Worm (Caenorhabditis elegans) whole organism, L2 larva: ENCODE data around the gene acs-12.

Source experiments
- C34F6.9 ChIP-seq: fragments of 150-350 bp; optimal IDR thresholded peaks from 2 replicates; lab custom pipeline; 2014; ENCODE audit warnings: missing biosample characterization, missing genetic modification characterization
- F13H6.1 ChIP-seq: sonication (generic microtip); optimal IDR thresholded peaks from 2 replicates; lab custom pipeline; 2016; ENCODE audit warnings: missing genetic modification characterization, missing compliant biosample characterization
- R02D3.7 ChIP-seq: fragments of 150-350 bp; optimal IDR thresholded peaks from 2 replicates; lab custom pipeline; 2014; ENCODE audit warnings: missing biosample characterization, missing genetic modification characterization
- Y55F3AM.14 ChIP-seq: fragments of 200-800 bp; sonication (Bioruptor generic); optimal IDR thresholded peaks from 2 replicates; lab custom pipeline; 2018; ENCODE audit warnings: mild to moderate bottlenecking, missing genetic modification characterization, missing compliant biosample characterization
- ZK546.5 ChIP-seq: sonication (generic microtip); optimal IDR thresholded peaks from 2 replicates; lab custom pipeline; 2017; ENCODE audit warnings: missing biosample characterization, missing genetic modification characterization
- alr-1 ChIP-seq: fragments of 150-350 bp; optimal IDR thresholded peaks from 2 replicates; lab custom pipeline; 2014; ENCODE audit warnings: missing biosample characterization, missing genetic modification characterization
- aly-2 ChIP-seq: fragments of 150-350 bp; optimal IDR thresholded peaks from 2 replicates; lab custom pipeline; 2014; ENCODE audit warnings: missing biosample characterization, missing genetic modification characterization
- ama-1 ChIP-seq: fragments of 150-350 bp; optimal IDR thresholded peaks from 2 replicates; lab custom pipeline; 2018; ENCODE audit warnings: inconsistent platforms
- ceh-16 ChIP-seq: fragments of 150-350 bp; optimal IDR thresholded peaks from 2 replicates; lab custom pipeline; 2014; ENCODE audit warnings: missing biosample characterization, missing genetic modification characterization
- ceh-82 ChIP-seq: fragments of 150-350 bp; optimal IDR thresholded peaks from 2 replicates; lab custom pipeline; 2014; ENCODE audit warnings: missing biosample characterization, missing genetic modification characterization
- crh-2 ChIP-seq: sonication (generic microtip); optimal IDR thresholded peaks from 2 replicates; lab custom pipeline; 2017; ENCODE audit warnings: missing biosample characterization, missing genetic modification characterization
- dmd-4 ChIP-seq: sonication (generic microtip); optimal IDR thresholded peaks from 2 replicates; lab custom pipeline; 2017; ENCODE audit warnings: missing biosample characterization, missing genetic modification characterization
- egl-27 ChIP-seq: sonication (generic microtip); optimal IDR thresholded peaks from 3 replicates; lab custom pipeline; 2017; ENCODE audit warnings: missing biosample characterization, missing genetic modification reagents, missing genetic modification characterization
- elt-1 ChIP-seq: fragments of 150-350 bp; optimal IDR thresholded peaks from 2 replicates; lab custom pipeline; 2014; ENCODE audit warnings: missing biosample characterization, missing genetic modification characterization
- fos-1 ChIP-seq: fragments of 150-350 bp; optimal IDR thresholded peaks from 2 replicates; lab custom pipeline; 2014; ENCODE audit warnings: missing biosample characterization, missing genetic modification characterization
- gmeb-1 ChIP-seq: fragments of 150-350 bp; optimal IDR thresholded peaks from 2 replicates; lab custom pipeline; 2014; ENCODE audit warnings: missing biosample characterization, missing genetic modification characterization
- lin-11 ChIP-seq: fragments of 150-350 bp; sonication (generic microtip); optimal IDR thresholded peaks from 2 replicates; lab custom pipeline; 2014; ENCODE audit warnings: missing biosample characterization, missing genetic modification characterization, inconsistent platforms, mixed read lengths
- lin-13 ChIP-seq: fragments of 150-350 bp; optimal IDR thresholded peaks from 2 replicates; lab custom pipeline; 2014; ENCODE audit warnings: missing biosample characterization, missing genetic modification reagents, missing genetic modification characterization
- lin-39 ChIP-seq: fragments of 150-350 bp; optimal IDR thresholded peaks from 2 replicates; lab custom pipeline; 2014; ENCODE audit warnings: missing biosample characterization, missing genetic modification reagents, missing genetic modification characterization
- lsy-2 ChIP-seq, 2 experiments: fragments of 150-350 bp in 1 of 2; sonication (generic microtip) in 1 of 2; optimal IDR thresholded peaks; 2 replicates each; lab custom pipeline; 2014 to 2017; ENCODE audit warnings: missing biosample characterization in 2 of 2, missing genetic modification characterization in 2 of 2
- mab-5 ChIP-seq: fragments of 150-350 bp; optimal IDR thresholded peaks from 2 replicates; lab custom pipeline; 2014; ENCODE audit warnings: missing biosample characterization, missing genetic modification characterization
- mbf-1 ChIP-seq: sonication (generic microtip); optimal IDR thresholded peaks from 2 replicates; lab custom pipeline; 2017; ENCODE audit warnings: missing biosample characterization, missing genetic modification characterization
- mdl-1 ChIP-seq, 2 experiments: fragments of 150-350 bp in 1 of 2; sonication (generic microtip) in 1 of 2; optimal IDR thresholded peaks; 2 replicates each; lab custom pipeline; 2017; ENCODE audit warnings: missing biosample characterization in 2 of 2, missing genetic modification characterization in 2 of 2
- nhr-10 ChIP-seq: sonication (generic microtip); optimal IDR thresholded peaks from 2 replicates; lab custom pipeline; 2017; ENCODE audit warnings: missing biosample characterization, missing genetic modification characterization
- nhr-11 ChIP-seq: fragments of 150-350 bp; optimal IDR thresholded peaks from 2 replicates; lab custom pipeline; 2014; ENCODE audit warnings: missing biosample characterization, missing genetic modification characterization
- nhr-12 ChIP-seq: fragments of 150-350 bp; optimal IDR thresholded peaks from 2 replicates; lab custom pipeline; 2014; ENCODE audit warnings: missing biosample characterization, missing genetic modification characterization
- nhr-129 ChIP-seq: fragments of 150-350 bp; optimal IDR thresholded peaks from 2 replicates; lab custom pipeline; 2014; ENCODE audit warnings: missing biosample characterization, missing genetic modification characterization
- nhr-21 ChIP-seq: fragments of 150-350 bp; optimal IDR thresholded peaks from 2 replicates; lab custom pipeline; 2014; ENCODE audit warnings: missing biosample characterization, missing genetic modification characterization
- nhr-237 ChIP-seq: fragments of 150-350 bp; optimal IDR thresholded peaks from 2 replicates; lab custom pipeline; 2014; ENCODE audit warnings: missing biosample characterization, missing genetic modification characterization
- nhr-25 ChIP-seq: fragments of 150-350 bp; sonication (generic microtip); optimal IDR thresholded peaks from 3 replicates; lab custom pipeline; 2014; ENCODE audit warnings: missing biosample characterization, missing genetic modification characterization
- nhr-77 ChIP-seq: fragments of 150-350 bp; optimal IDR thresholded peaks from 2 replicates; lab custom pipeline; 2014; ENCODE audit warnings: missing biosample characterization, missing genetic modification characterization
- sem-4 ChIP-seq: fragments of 150-350 bp; optimal IDR thresholded peaks from 2 replicates; lab custom pipeline; 2014; ENCODE audit warnings: missing biosample characterization, missing genetic modification reagents, missing genetic modification characterization
- skn-1 ChIP-seq: sonication (generic microtip); optimal IDR thresholded peaks from 2 replicates; lab custom pipeline; 2017; ENCODE audit warnings: missing biosample characterization, missing genetic modification characterization
- sma-3 ChIP-seq: sonication (generic microtip); optimal IDR thresholded peaks from 2 replicates; lab custom pipeline; 2016; ENCODE audit warnings: missing genetic modification reagents, missing genetic modification characterization, missing compliant biosample characterization
- sma-9 ChIP-seq, 2 experiments: fragments of 150-350 bp in 1 of 2; sonication (generic microtip) in 1 of 2; optimal IDR thresholded peaks; 2 replicates each; lab custom pipeline; 2014 to 2016; ENCODE audit warnings: missing genetic modification characterization in 2 of 2, mild to moderate bottlenecking in 1 of 2, missing biosample characterization in 1 of 2, missing compliant biosample characterization in 1 of 2, missing genetic modification reagents in 1 of 2, moderate library complexity in 1 of 2
- unc-39 ChIP-seq: fragments of 150-350 bp; optimal IDR thresholded peaks from 2 replicates; lab custom pipeline; 2014; ENCODE audit warnings: missing biosample characterization, missing genetic modification characterization
- unc-55 ChIP-seq: fragments of 150-350 bp; sonication (generic microtip); optimal IDR thresholded peaks from 3 replicates; lab custom pipeline; 2014; ENCODE audit warnings: missing biosample characterization, missing genetic modification reagents, missing genetic modification characterization
- unc-62 ChIP-seq: fragments of 150-350 bp; optimal IDR thresholded peaks from 2 replicates; lab custom pipeline; 2014; ENCODE audit warnings: missing biosample characterization, missing genetic modification reagents, missing genetic modification characterization
- zag-1 ChIP-seq: fragments of 150-350 bp; optimal IDR thresholded peaks from 2 replicates; lab custom pipeline; 2014; ENCODE audit warnings: missing biosample characterization, missing genetic modification characterization
- ztf-1 ChIP-seq: fragments of 200-800 bp; sonication (Bioruptor generic); conservative IDR thresholded peaks from 2 replicates; pipeline ENCODE4 v1.3.6; 2022; ENCODE audit warnings: missing genetic modification characterization, missing compliant biosample characterization
- ztf-11 ChIP-seq: sonication (generic microtip); optimal IDR thresholded peaks from 2 replicates; lab custom pipeline; 2017; ENCODE audit warnings: missing biosample characterization, missing genetic modification characterization
- ztf-4 ChIP-seq: fragments of 150-350 bp; optimal IDR thresholded peaks from 2 replicates; lab custom pipeline; 2014; ENCODE audit warnings: missing biosample characterization, missing genetic modification characterization

Gene acs-12

DNA sequence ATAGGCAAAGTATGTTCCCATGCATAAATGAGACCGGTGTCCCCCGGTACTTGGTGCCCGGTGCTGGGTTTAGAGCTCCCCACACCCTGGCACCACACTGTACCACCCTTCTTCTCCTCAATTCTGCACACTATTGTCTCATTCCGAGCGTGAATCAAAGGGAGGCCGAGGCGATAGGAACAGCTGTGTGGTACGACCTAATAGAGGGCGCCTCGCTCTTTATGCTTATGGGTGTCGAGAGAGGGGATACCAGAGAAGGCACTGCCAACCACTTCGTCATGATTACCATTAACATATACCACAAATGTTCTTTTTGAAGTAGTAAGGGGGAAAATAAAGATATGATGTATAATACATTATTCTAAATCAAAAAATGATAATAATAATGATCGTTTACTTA is 33.3 kb upstream of the acs-12 start:
- TF ChIP-seq ztf-1 (GFP tag; lab: Robert Waterston, UW): no peak
- no peak for TF ChIP-seq ceh-16 (tag; lab: Kevin White, UChicago)
- TF ChIP-seq nhr-237 (tag; lab: Kevin White, UChicago): no peak
- TF ChIP-seq nhr-10 (tag; lab: Kevin White, UChicago): no peak
- TF ChIP-seq mab-5 (tag; lab: Kevin White, UChicago): no peak
- no peak for TF ChIP-seq F13H6.1 (tag; lab: Kevin White, UChicago)

DNA sequence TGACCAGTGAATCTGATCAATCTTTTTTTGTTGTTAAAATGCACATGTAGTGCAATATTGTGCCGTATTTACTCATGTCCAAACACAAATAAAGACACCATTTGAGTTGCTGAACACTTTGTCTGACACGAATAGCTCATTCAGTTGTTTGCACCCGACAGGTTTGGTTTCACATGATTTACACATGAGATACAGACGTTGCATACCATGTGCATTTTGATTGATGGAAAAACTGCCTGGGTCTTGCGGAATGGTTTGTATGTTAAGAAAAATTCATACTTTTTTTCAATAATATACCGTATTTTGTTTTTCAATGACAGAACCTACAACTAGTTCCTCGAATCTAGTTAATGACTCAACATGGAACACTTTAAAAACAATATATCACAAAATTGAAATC is 32.8 kb upstream of the acs-12 start:
- TF ChIP-seq nhr-11 (no peak), nhr-10 (tag; lab: Kevin White, UChicago) (no peak)
- TF ChIP-seq, all 48 proteins: peak for 0

DNA sequence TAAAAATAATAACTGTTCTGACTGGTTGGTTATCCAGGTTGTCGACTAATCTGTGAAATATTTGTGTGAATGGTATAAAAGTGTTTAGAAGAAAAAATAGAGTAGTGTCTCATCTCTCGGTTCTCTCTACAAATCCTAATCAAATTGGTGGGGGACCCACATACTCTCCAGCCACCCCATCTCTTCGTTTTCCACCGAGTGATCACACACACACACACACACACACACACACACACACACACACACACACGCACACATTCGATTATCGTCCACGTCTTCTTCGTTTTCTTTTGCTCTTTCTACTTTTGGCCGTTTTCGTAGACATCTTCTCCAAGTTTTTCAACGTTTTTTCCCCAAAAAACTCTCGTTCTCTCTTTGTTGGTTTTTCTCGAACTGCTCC is 30.8 kb upstream of the acs-12 start:
- TF ChIP-seq nhr-10 (tag; lab: Kevin White, UChicago): no peak
- TF ChIP-seq sem-4 (tag; lab: Kevin White, UChicago): peak; percentile 26
- TF ChIP-seq zag-1 (tag; lab: Kevin White, UChicago): peak; percentile 46
- TF ChIP-seq unc-55 (GFP tag; lab: Kevin White, UChicago): peak; percentile 36
- peak; percentile 23 for TF ChIP-seq nhr-129 (tag; lab: Kevin White, UChicago)
- TF ChIP-seq, all 48 proteins: peak for 4

DNA sequence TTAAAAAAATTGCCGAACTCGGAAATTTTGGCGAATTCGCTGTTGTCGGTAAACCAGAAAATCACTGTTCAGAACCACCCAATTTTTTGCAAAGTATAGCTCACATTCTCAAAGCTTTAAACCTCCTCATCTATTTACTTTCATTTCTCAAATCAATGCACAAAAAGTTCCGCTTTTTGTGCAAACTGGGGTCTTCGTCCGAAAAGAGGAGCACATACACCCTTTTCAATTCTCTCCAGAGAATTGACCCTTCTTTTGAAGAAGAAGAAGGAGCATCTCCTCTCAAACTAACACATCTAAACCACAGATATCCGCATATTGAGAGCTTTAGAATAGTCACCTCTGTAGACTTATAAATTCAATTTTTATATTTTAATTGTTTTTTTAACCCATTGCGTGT is 28.6 kb upstream of the acs-12 start:
- TF ChIP-seq nhr-21 (tag; lab: Kevin White, UChicago) (no peak), elt-1 (no peak), unc-55 (GFP tag; lab: Kevin White, UChicago) (no peak), ZK546.5 (tag; lab: Kevin White, UChicago) (no peak), crh-2 (tag; lab: Kevin White, UChicago) (no peak), lin-11 (tag; lab: Kevin White, UChicago) (no peak), unc-62 (GFP tag; lab: Kevin White, UChicago) (no peak), ztf-4 (tag; lab: Kevin White, UChicago) (no peak)

DNA sequence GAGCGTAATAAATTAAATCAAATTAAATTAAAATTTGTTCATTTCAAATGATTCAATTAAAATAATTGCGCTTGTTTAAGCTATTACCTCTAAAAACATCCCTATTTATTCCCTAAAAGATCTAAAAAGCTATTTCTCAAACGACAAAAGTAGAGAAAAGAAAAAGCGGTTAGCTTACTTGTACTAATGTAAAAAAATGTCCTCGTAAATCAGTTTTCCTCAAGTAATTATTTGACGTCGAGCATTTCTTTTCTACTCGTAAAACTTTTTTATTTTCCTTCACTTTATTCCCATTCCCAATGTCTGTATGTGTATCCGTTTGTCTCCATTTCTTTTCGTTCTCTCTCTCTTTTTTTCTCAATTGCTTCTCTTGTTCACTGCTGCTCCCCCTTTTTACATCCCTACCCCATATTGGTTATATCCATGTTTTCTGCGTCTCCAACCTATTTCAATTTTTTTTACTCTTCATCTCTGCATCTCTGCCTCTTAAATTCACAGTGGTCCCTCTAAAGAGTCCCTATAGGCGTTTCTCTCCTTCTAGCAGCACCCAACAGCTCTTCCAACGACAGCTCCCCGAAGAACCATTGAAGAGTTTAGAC is 24.8 kb upstream of the acs-12 start, which contains the start of gene unc-80:
Gene unc-80, plus strand, starts transcription at position 533 of the 599 bp plus-strand sequence.
- TF ChIP-seq zag-1 (tag; lab: Kevin White, UChicago): peak; percentile 83
- TF ChIP-seq lin-39 (tag; lab: Kevin White, UChicago): no peak
- no peak for TF ChIP-seq R02D3.7 (tag; lab: Kevin White, UChicago)
- no peak for TF ChIP-seq ceh-82 (tag; lab: Kevin White, UChicago)
- peak; percentile 61 for TF ChIP-seq nhr-129 (tag; lab: Kevin White, UChicago)
- peak; percentile 82 for TF ChIP-seq C34F6.9 (tag; lab: Kevin White, UChicago)
- peak; percentile 62 for TF ChIP-seq sma-9 (GFP tag; optimal IDR thresholded peaks at IDR 0.05; lab: Kevin White, UChicago)
- no peak for TF ChIP-seq sma-9 (tag; optimal IDR thresholded peaks at IDR 0.05; lab: Kevin White, UChicago)
- peak; percentile 36 for TF ChIP-seq lin-13 (GFP tag; lab: Kevin White, UChicago)
- TF ChIP-seq nhr-25 (tag; lab: Kevin White, UChicago): no peak
- no peak for TF ChIP-seq nhr-77 (tag; lab: Kevin White, UChicago)
- TF ChIP-seq nhr-21 (tag; lab: Kevin White, UChicago): no peak
- TF ChIP-seq aly-2 (tag; lab: Kevin White, UChicago): no peak
- TF ChIP-seq sem-4 (tag; lab: Kevin White, UChicago): peak; percentile 13
- no peak for TF ChIP-seq ama-1 (lab: Kevin White, UChicago)
- no peak for TF ChIP-seq alr-1 (tag; lab: Kevin White, UChicago)
- no peak for TF ChIP-seq ztf-4 (tag; lab: Kevin White, UChicago)
- TF ChIP-seq nhr-12 (tag; lab: Kevin White, UChicago): no peak
- TF ChIP-seq unc-62 (GFP tag; lab: Kevin White, UChicago): no peak
- no peak for TF ChIP-seq skn-1 (tag; lab: Kevin White, UChicago)
- no peak for TF ChIP-seq lin-11 (tag; lab: Kevin White, UChicago)
- TF ChIP-seq nhr-11: no peak
- TF ChIP-seq nhr-237 (tag; lab: Kevin White, UChicago): no peak
- TF ChIP-seq crh-2 (tag; lab: Kevin White, UChicago): peak; percentile 80
- no peak for TF ChIP-seq gmeb-1 (tag; lab: Kevin White, UChicago)
- TF ChIP-seq Y55F3AM.14 (GFP tag; lab: Kevin White, UChicago): no peak
- TF ChIP-seq sma-3: no peak
- peak; percentile 30 to 68 for TF ChIP-seq lsy-2 (tag; optimal IDR thresholded peaks at IDR 0.05; lab: Kevin White, UChicago)
- peak; percentile 91 for TF ChIP-seq unc-55 (GFP tag; lab: Kevin White, UChicago)
- TF ChIP-seq egl-27 (tag; lab: Kevin White, UChicago): peak; percentile 44
- TF ChIP-seq nhr-10 (tag; lab: Kevin White, UChicago): no peak
- TF ChIP-seq mdl-1 (tag; optimal IDR thresholded peaks at IDR 0.05; lab: Kevin White, UChicago): no peak
- TF ChIP-seq mbf-1 (tag; lab: Kevin White, UChicago): no peak
- TF ChIP-seq fos-1 (tag; lab: Kevin White, UChicago): no peak
- no peak for TF ChIP-seq unc-39 (tag; lab: Kevin White, UChicago)
- TF ChIP-seq mab-5 (tag; lab: Kevin White, UChicago): no peak
- TF ChIP-seq dmd-4 (tag; lab: Kevin White, UChicago): no peak
- no peak for TF ChIP-seq ztf-11 (tag; lab: Kevin White, UChicago)
- TF ChIP-seq ceh-16 (tag; lab: Kevin White, UChicago): no peak
- TF ChIP-seq elt-1: no peak
- TF ChIP-seq ztf-1 (GFP tag; lab: Robert Waterston, UW): no peak
